Fruit fly (Drosophila melanogaster) S2 (cell line): ENCODE measurements around the gene sunz.

Source experiments
- CG8478 ChIP-seq: fragments of >200 bp; optimal IDR thresholded peaks from 2 replicates; lab custom pipeline; 2018
- CTCF ChIP-seq, 2 experiments: fragments of >200 bp; optimal IDR thresholded peaks; 2 replicates each; lab custom pipeline; 2018

DNA sequence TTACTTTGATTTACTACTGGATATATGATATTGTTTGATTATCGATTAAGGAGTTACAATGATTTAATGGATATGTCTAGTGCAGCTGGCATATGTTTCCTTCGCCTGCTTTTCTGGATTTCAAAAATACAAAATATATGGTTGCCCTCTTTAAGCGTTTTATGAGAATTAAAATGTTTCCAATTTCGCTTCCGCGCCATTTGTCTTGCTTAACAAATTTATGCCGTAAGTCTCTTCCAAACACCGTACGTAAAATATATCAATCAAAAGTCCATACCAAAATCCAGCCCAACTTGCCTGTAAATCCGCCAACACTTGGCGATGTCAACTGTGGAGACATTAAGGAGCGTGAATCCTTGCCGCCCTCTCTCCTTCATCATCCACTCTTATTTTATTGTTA, 730 bp upstream of the sunz start, which contains the start of gene CG15177:
- TF ChIP-seq CG8478 (lab: Kevin White, UChicago) (no peak), CTCF (optimal IDR thresholded peaks at IDR 0.05; lab: Kevin White, UChicago) (no peak)
